Fruit fly (Drosophila melanogaster): ENCODE measurements around the gene CG9782.

The CG9782 gene

DNA sequence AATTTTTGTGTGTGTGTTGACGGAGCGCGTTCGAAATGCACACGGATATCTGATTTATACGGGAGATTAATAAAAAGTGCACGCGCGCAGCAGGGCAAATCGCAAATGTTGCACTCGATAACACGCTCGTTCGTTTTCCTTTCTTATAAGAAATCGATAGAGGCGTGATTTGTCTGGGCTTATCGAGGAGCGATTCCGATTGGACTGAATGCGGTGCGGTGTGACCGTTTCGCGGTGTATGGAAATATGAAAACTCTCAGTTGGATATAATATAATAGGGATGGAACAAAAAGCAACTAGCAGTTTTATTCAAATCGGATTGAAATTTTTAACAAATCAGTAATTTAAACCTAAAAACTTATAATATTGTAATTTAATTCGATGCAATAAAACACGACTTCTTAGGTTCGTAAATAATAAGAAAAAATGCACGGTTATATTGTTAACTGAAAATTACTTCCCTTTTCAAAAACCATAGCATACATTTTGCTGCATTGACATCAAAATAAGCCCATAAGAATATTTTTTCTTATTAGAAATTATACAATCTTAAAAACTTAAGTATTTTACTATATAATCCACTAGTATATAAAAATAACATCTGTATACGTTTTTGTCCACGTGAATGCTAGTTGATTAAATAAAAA, 34.2 kb downstream of the CG9782 start, which contains the start of gene CanA-14F:
TSS of gene CanA-14F (minus strand) at position 152 of the 647 bp plus-strand sequence.
- TF ChIP-seq tai (GFP tag; optimal IDR thresholded peaks at IDR 0.05) (no peak), br (GFP tag; optimal IDR thresholded peaks at IDR 0.05) (no peak), dsf (GFP tag; optimal IDR thresholded peaks at IDR 0.05; ENCODE audit: borderline replicate concordance) (no peak), sage (GFP tag; optimal IDR thresholded peaks at IDR 0.05) (no peak), dmrt93B (GFP tag; optimal IDR thresholded peaks at IDR 0.05) (no peak), Hnf4 (GFP tag; optimal IDR thresholded peaks at IDR 0.05) (no peak), Vsx2 (GFP tag; optimal IDR thresholded peaks at IDR 0.05; ENCODE audit: partially characterized antibody) (no peak), psq (GFP tag; optimal IDR thresholded peaks at IDR 0.05) (no peak), Dif (GFP tag; optimal IDR thresholded peaks at IDR 0.05; ENCODE audit: partially characterized antibody) (no peak), N (GFP tag; optimal IDR thresholded peaks at IDR 0.05) (no peak), rgr (GFP tag; optimal IDR thresholded peaks at IDR 0.05) (no peak), Abd-B (GFP tag; optimal IDR thresholded peaks at IDR 0.05) (no peak)

DNA sequence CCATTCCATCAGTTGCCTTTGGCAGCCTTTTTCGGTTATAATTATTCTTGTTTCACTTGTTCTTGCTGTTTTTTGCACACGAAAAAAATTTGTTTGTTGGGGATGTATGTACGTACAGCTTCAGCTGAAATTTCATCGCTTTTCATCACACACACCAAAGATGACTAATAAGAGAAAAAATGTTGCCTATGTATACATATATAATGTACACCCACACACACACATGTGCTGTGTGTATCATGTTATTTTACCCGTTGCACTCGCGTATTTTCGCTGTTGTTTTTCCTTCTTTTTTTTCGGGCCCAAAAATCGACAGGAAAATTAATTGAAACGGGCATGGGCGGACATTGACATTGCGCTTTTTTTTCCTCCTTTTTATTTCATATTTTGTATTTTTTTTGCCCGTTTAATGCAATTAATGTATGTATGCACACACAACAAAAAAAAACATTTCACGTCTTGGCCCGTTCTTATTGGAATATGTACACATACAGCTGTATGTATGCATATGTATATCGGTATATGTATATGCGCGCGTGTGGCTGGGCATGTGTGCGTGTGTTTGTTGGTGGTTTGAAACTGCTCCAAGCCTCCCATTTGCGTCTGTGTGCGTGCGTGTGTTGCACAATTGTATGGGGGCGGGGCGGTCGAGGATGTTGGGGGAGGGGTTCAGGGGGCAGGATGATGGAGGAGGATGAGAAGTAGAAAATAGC, 35.1 kb downstream of the CG9782 start:
- peak; percentile 7 for TF ChIP-seq Jra (GFP tag; optimal IDR thresholded peaks at IDR 0.05)
- TF ChIP-seq CG32264 (GFP tag; optimal IDR thresholded peaks at IDR 0.05) = no peak
- TF ChIP-seq Hnf4 (GFP tag; optimal IDR thresholded peaks at IDR 0.05) = peak; percentile 7
- no peak for TF ChIP-seq OdsH (GFP tag; optimal IDR thresholded peaks at IDR 0.05)
- TF ChIP-seq usp (GFP tag; optimal IDR thresholded peaks at IDR 0.05) = no peak
- no peak for TF ChIP-seq dl (GFP tag; optimal IDR thresholded peaks at IDR 0.05; ENCODE audit: insufficient read depth in 1 of 2, partially characterized antibody in 2 of 2)
- TF ChIP-seq sage (GFP tag; optimal IDR thresholded peaks at IDR 0.05) = no peak
- TF ChIP-seq sv (GFP tag; optimal IDR thresholded peaks at IDR 0.05) = no peak
- no peak for TF ChIP-seq GATAd (GFP tag; optimal IDR thresholded peaks at IDR 0.05)
- TF ChIP-seq N (GFP tag; optimal IDR thresholded peaks at IDR 0.05) = peak; percentile 14
- no peak for TF ChIP-seq Rel (GFP tag; optimal IDR thresholded peaks at IDR 0.05)
- TF ChIP-seq Rel (tag; optimal IDR thresholded peaks at IDR 0.05) = no peak
- no peak for TF ChIP-seq brk (GFP tag; optimal IDR thresholded peaks at IDR 0.05)
- no peak for TF ChIP-seq Dfd (GFP tag; optimal IDR thresholded peaks at IDR 0.05)
- peak; percentile 42 for TF ChIP-seq Sp1 (GFP tag; optimal IDR thresholded peaks at IDR 0.05)

DNA sequence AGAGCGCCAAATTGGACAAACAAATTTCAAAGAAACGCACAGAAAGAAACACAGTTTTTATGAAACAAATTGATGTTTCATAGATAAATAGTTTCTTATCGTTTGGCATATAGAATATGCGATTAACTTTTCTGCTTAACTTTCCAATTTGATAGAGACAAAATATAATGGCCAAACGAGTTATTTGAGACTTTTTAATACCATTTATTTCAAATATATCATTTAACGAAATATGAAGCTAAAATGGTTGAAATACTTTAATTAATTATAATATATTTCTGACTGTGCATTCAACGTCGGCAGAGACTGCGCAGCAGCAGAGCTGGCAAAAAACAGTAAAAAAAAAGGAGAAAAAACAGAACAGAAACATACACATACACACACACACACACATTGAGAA, 35.8 kb downstream of the CG9782 start:
- TF ChIP-seq brk (GFP tag; optimal IDR thresholded peaks at IDR 0.05) (no peak), Vsx2 (GFP tag; optimal IDR thresholded peaks at IDR 0.05; ENCODE audit: partially characterized antibody) (no peak), ey (GFP tag; optimal IDR thresholded peaks at IDR 0.05) (peak; percentile 18), sv (GFP tag; optimal IDR thresholded peaks at IDR 0.05) (no peak), Abd-B (GFP tag; optimal IDR thresholded peaks at IDR 0.05) (no peak), Dfd (GFP tag; optimal IDR thresholded peaks at IDR 0.05) (no peak), CrebA (GFP tag; optimal IDR thresholded peaks at IDR 0.05; ENCODE audit: borderline replicate concordance) (no peak), rgr (GFP tag; optimal IDR thresholded peaks at IDR 0.05) (no peak), OdsH (GFP tag; optimal IDR thresholded peaks at IDR 0.05) (peak; percentile 6), foxo (GFP tag; optimal IDR thresholded peaks at IDR 0.05) (peak in 1 of 2 experiments; percentile 44), CG9705 (GFP tag; optimal IDR thresholded peaks at IDR 0.05) (no peak), h (GFP tag; optimal IDR thresholded peaks at IDR 0.05) (no peak), psq (GFP tag; optimal IDR thresholded peaks at IDR 0.05) (no peak), GATAd (GFP tag; optimal IDR thresholded peaks at IDR 0.05) (no peak), Jra (GFP tag; optimal IDR thresholded peaks at IDR 0.05) (no peak), tai (GFP tag; optimal IDR thresholded peaks at IDR 0.05) (no peak), N (GFP tag; optimal IDR thresholded peaks at IDR 0.05) (no peak), sage (GFP tag; optimal IDR thresholded peaks at IDR 0.05) (no peak), Hr83 (GFP tag; optimal IDR thresholded peaks at IDR 0.05; ENCODE audit: poor library complexity, severe bottlenecking) (no peak)

DNA sequence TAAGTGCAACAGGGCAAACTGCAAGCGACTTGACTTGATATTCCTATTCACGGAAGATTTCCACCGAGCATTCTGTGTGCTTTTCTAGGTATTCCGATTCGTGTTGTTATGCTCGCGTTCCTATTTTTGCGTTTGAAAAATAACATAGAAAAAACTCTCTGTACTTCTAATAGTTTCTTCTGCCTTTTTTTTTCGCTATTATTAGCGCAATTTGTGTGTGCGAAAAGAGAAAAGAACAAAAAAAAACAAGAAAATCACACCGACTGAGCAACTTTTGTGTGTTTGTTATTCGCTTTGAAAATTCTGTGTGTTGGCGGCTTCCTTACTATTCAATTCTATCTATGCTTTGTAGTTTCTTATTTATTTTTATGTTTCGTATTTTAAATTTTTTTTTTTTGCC, 37.7 kb downstream of the CG9782 start:
- TF ChIP-seq dl (GFP tag; optimal IDR thresholded peaks at IDR 0.05; ENCODE audit: insufficient read depth in 1 of 2, partially characterized antibody in 2 of 2) = no peak
- TF ChIP-seq CG32264 (GFP tag; optimal IDR thresholded peaks at IDR 0.05) = no peak
- no peak for TF ChIP-seq woc (GFP tag; optimal IDR thresholded peaks at IDR 0.05)
- no peak for TF ChIP-seq Dif (GFP tag; optimal IDR thresholded peaks at IDR 0.05; ENCODE audit: partially characterized antibody)
- TF ChIP-seq psq (GFP tag; optimal IDR thresholded peaks at IDR 0.05) = no peak
- no peak for TF ChIP-seq Hr78 (GFP tag; optimal IDR thresholded peaks at IDR 0.05)
